Fruit fly (Drosophila melanogaster) whole organism, adult: ENCODE measurements around the gene CG16998.

ENCODE experiments used
- CG11617 ChIP-seq: fragments of 200-800 bp; sonication (Bioruptor generic); optimal IDR thresholded peaks from 2 replicates; lab custom pipeline; 2017; ENCODE audit warnings: mild to moderate bottlenecking, missing biosample characterization, missing genetic modification reagents, missing genetic modification characterization
- CG14711 ChIP-seq: fragments of 200-800 bp; sonication (Bioruptor generic); optimal IDR thresholded peaks from 2 replicates; lab custom pipeline; 2018; ENCODE audit warnings: missing biosample characterization, mild to moderate bottlenecking, missing genetic modification characterization, moderate library complexity
- CG1620 ChIP-seq: fragments of 200-800 bp; sonication (Bioruptor generic); optimal IDR thresholded peaks from 2 replicates; lab custom pipeline; 2016; ENCODE audit warnings: missing biosample characterization, missing genetic modification characterization
- CG7045 ChIP-seq: fragments of 200-800 bp; sonication (Bioruptor generic); optimal IDR thresholded peaks from 2 replicates; lab custom pipeline; 2017; ENCODE audit warnings: missing biosample characterization, mild to moderate bottlenecking, missing genetic modification characterization
- Clk ChIP-seq: fragments of 200-800 bp; sonication (Bioruptor generic); optimal IDR thresholded peaks from 2 replicates; lab custom pipeline; 2017; ENCODE audit warnings: missing biosample characterization, missing genetic modification characterization
- Crg-1 ChIP-seq: fragments of 200-800 bp; sonication (Bioruptor generic); optimal IDR thresholded peaks from 2 replicates; lab custom pipeline; 2016; ENCODE audit warnings: missing biosample characterization, missing genetic modification characterization
- Hr96 ChIP-seq: fragments of 200-800 bp; sonication (Bioruptor generic); optimal IDR thresholded peaks from 2 replicates; lab custom pipeline; 2016; ENCODE audit warnings: missing biosample characterization, missing genetic modification characterization
- bab1 ChIP-seq: fragments of 200-800 bp; sonication (Bioruptor generic); optimal IDR thresholded peaks from 3 replicates; lab custom pipeline; 2019; ENCODE audit warnings: missing biosample characterization, mild to moderate bottlenecking, missing genetic modification characterization, moderate library complexity
- cic ChIP-seq: fragments of 200-800 bp; sonication (Bioruptor generic); optimal IDR thresholded peaks from 2 replicates; lab custom pipeline; 2017; ENCODE audit warnings: missing biosample characterization, mild to moderate bottlenecking, missing genetic modification characterization, moderate library complexity
- cnc ChIP-seq, 2 experiments: fragments of >200 bp; optimal IDR thresholded peaks; 2 replicates each; lab custom pipeline; 2017
- kay ChIP-seq: fragments of 200-800 bp; sonication (Bioruptor generic); peaks from one replicate; lab custom pipeline; 2016; ENCODE audit warnings: missing biosample characterization, missing genetic modification characterization, borderline replicate concordance
- ovo ChIP-seq: fragments of 200-800 bp; sonication (Bioruptor generic); optimal IDR thresholded peaks from 2 replicates; lab custom pipeline; 2016; ENCODE audit warnings: missing biosample characterization, missing genetic modification characterization
- tj ChIP-seq: fragments of 200-800 bp; sonication (Bioruptor generic); optimal IDR thresholded peaks from 3 replicates; lab custom pipeline; 2017; ENCODE audit warnings: missing biosample characterization, mild to moderate bottlenecking, missing genetic modification characterization, moderate library complexity

DNA sequence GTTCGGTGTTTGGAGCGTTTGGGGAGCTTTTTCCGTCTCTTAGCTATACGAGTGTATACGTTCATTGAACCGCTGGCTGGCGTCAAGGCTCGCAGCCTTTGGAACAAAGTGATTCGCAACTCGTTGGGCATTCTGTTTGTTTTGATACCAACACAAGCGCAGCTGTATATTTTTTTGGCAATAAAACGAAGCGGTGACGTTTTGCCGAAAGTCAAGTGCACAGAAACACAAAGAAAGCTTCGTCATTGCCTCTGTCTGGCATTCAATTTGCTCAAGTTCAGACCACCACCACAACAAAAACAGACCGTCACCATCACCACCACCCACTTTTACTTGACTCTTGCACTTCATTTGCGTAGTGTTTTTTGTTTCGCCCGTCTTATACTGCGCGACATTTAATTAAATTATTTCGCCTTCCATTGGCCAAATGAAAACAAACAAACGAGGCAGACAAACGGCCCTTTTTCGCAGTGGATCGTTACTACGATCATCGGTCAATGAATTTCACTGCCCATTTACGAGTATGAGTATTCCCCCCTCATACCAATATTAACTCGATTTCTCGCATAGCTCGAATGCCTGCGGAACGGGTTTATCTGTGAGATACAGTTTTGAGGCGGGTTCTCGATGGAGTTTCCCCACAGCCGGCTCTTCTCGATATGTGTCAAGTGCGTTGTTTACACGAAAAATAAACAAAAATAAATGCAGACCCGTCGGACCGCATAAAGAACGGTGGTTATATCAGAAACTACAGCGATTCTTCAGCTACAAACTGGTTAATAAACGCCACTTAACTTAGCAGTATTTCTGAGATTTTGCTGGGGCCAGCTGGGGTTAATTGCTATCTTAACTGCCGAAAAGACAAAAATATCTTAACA lies 8.9 kb downstream of the CG16998 start:
- TF ChIP-seq Crg-1 (GFP tag; lab: Kevin White, UChicago), result no peak
- no peak for TF ChIP-seq CG14711 (tag; lab: Kevin White, UChicago)
- TF ChIP-seq kay (GFP tag; lab: Kevin White, UChicago), result no peak
- TF ChIP-seq CG11617 (GFP tag; lab: Kevin White, UChicago), result no peak
- TF ChIP-seq bab1 (GFP tag; lab: Kevin White, UChicago), result no peak
- TF ChIP-seq CG1620 (GFP tag; lab: Kevin White, UChicago), result no peak
- TF ChIP-seq Clk (GFP tag; lab: Kevin White, UChicago), result no peak
- no peak for TF ChIP-seq ovo (GFP tag; lab: Kevin White, UChicago)
- TF ChIP-seq tj (GFP tag; lab: Kevin White, UChicago), result no peak
- no peak for TF ChIP-seq Hr96
- TF ChIP-seq CG7045, result no peak
- no peak for TF ChIP-seq cnc (optimal IDR thresholded peaks at IDR 0.05; lab: Kevin White, UChicago)
- TF ChIP-seq cic (GFP tag; lab: Kevin White, UChicago), result peak; percentile 41
